1 fruit fly cellular context compared by ENCODE assay signal in genomic region chrX:4010835-4011234, dm6.
TF ChIP-seq lines count a peak whose summit lies in the region.

No protein-coding gene starts in this region.

TF ChIP-seq in whole organism, embryonic, 481 proteins besides CTCF, POLR2A, EP300 and RAD21 (continued from another document and continues in another):
- TF ChIP-seq CG1602 (GFP tag; optimal IDR thresholded peaks at IDR 0.05; lab: Kevin White, UChicago) (peak; percentile 24), Opbp (GFP tag; IDR thresholded peaks at IDR 0.05; lab: Robert Waterston, UW; ENCODE audit: partially characterized antibody) (no peak), ap (GFP tag; IDR thresholded peaks at IDR 0.05; lab: Robert Waterston, UW) (peak; percentile 30; the same call in 1 of the 2 replicates), hbn (GFP tag; IDR thresholded peaks at IDR 0.05; lab: Robert Waterston, UW; ENCODE audit: partially characterized antibody) (no peak), Hand (GFP tag; optimal IDR thresholded peaks at IDR 0.05; lab: Kevin White, UChicago) (peak; percentile 12), gt (GFP tag; IDR thresholded peaks at IDR 0.05; lab: Robert Waterston, UW) (no peak), schlank (tag; optimal IDR thresholded peaks at IDR 0.05; lab: Kevin White, UChicago) (peak; percentile 34), CG1832 (GFP tag; optimal IDR thresholded peaks at IDR 0.05; lab: Kevin White, UChicago) (no peak), CG8924 (tag; optimal IDR thresholded peaks at IDR 0.05; lab: Kevin White, UChicago) (peak; percentile 41), CG31441 (GFP tag; IDR thresholded peaks at IDR 0.05; lab: Robert Waterston, UW) (peak; percentile 30; the same call in 1 of the 2 replicates), chm (GFP tag; IDR thresholded peaks at IDR 0.05; lab: Robert Waterston, UW) (peak; percentile 40; the same call in 1 of the 2 replicates), CG3847 (GFP tag; IDR thresholded peaks at IDR 0.05; lab: Robert Waterston, UW) (0 out of 2 replicates have a peak, but pooled peaks have one; percentile 15), CG10654 (GFP tag; optimal IDR thresholded peaks at IDR 0.05; lab: Kevin White, UChicago) (no peak), CG12299 (tag; optimal IDR thresholded peaks at IDR 0.05; lab: Kevin White, UChicago) (no peak), grau (tag; optimal IDR thresholded peaks at IDR 0.05; lab: Kevin White, UChicago) (peak; percentile 55), CG9609 (GFP tag; optimal IDR thresholded peaks at IDR 0.05; lab: Kevin White, UChicago) (peak; percentile 46), crp (GFP tag; optimal IDR thresholded peaks at IDR 0.05; lab: Kevin White, UChicago) (no peak), danr (GFP tag; IDR thresholded peaks at IDR 0.05; lab: Robert Waterston, UW) (peak; percentile 35; the same call in 1 of the 2 replicates), ac (GFP tag; optimal IDR thresholded peaks at IDR 0.05; lab: Kevin White, UChicago) (no peak), Jarid2 (GFP tag; optimal IDR thresholded peaks at IDR 0.05; lab: Kevin White, UChicago) (no peak), nmo (GFP tag; optimal IDR thresholded peaks at IDR 0.05; lab: Kevin White, UChicago) (peak; percentile 40), GATAe (GFP tag; conservative IDR thresholded peaks at IDR 0.05; lab: Robert Waterston, UW) (no peak), maf-S (GFP tag; optimal IDR thresholded peaks at IDR 0.05; lab: Kevin White, UChicago) (no peak), Fer1 (GFP tag; optimal IDR thresholded peaks at IDR 0.05; lab: Kevin White, UChicago) (peak; percentile 50), CG1792 (GFP tag; optimal IDR thresholded peaks at IDR 0.05; lab: Kevin White, UChicago) (no peak), CG2120 (GFP tag; optimal IDR thresholded peaks at IDR 0.05; lab: Kevin White, UChicago) (peak; percentile 62), bsh (GFP tag; optimal IDR thresholded peaks at IDR 0.05; lab: Kevin White, UChicago) (peak in 1 of 2 experiments; percentile 63), pnt (GFP tag; optimal IDR thresholded peaks at IDR 0.05; lab: Kevin White, UChicago) (peak; percentile 63), Adf1 (GFP tag; IDR thresholded peaks at IDR 0.05; lab: Robert Waterston, UW) (no peak), cad (GFP tag; optimal IDR thresholded peaks at IDR 0.05; lab: Kevin White, UChicago) (no peak), ind (GFP tag; optimal IDR thresholded peaks at IDR 0.05; lab: Kevin White, UChicago) (peak; percentile 56), CG6683 (GFP tag; optimal IDR thresholded peaks at IDR 0.05; lab: Kevin White, UChicago) (no peak), bigmax (GFP tag; optimal IDR thresholded peaks at IDR 0.05; lab: Kevin White, UChicago) (no peak), CG10147 (GFP tag; optimal IDR thresholded peaks at IDR 0.05; lab: Kevin White, UChicago) (peak; percentile 43), Hmr (GFP tag; optimal IDR thresholded peaks at IDR 0.05; lab: Kevin White, UChicago) (peak; percentile 57), Usf (GFP tag; optimal IDR thresholded peaks at IDR 0.05; lab: Kevin White, UChicago) (no peak), oc (tag; optimal IDR thresholded peaks at IDR 0.05; lab: Kevin White, UChicago) (peak; percentile 18), Pdp1 (GFP tag; optimal IDR thresholded peaks at IDR 0.05; lab: Kevin White, UChicago) (peak; percentile 33 to 43), CG6854 (GFP tag; optimal IDR thresholded peaks at IDR 0.05; lab: Kevin White, UChicago) (no peak), CHES-1-like (GFP tag; optimal IDR thresholded peaks at IDR 0.05; lab: Kevin White, UChicago) (no peak), wek (GFP tag; optimal IDR thresholded peaks at IDR 0.05; lab: Kevin White, UChicago) (no peak), CG3838 (GFP tag; optimal IDR thresholded peaks at IDR 0.05; lab: Kevin White, UChicago) (no peak), so (GFP tag; IDR thresholded peaks at IDR 0.05; lab: Robert Waterston, UW) (no peak), CG2678 (tag; optimal IDR thresholded peaks at IDR 0.05; lab: Kevin White, UChicago) (peak; percentile 67), CG12104 (GFP tag; optimal IDR thresholded peaks at IDR 0.05; lab: Kevin White, UChicago) (no peak), BtbVII (GFP tag; optimal IDR thresholded peaks at IDR 0.05; lab: Kevin White, UChicago) (peak; percentile 23), kah (GFP tag; optimal IDR thresholded peaks at IDR 0.05; lab: Kevin White, UChicago) (no peak), CG18764 (GFP tag; optimal IDR thresholded peaks at IDR 0.05; lab: Kevin White, UChicago) (no peak), eve (GFP tag; optimal IDR thresholded peaks at IDR 0.05; lab: Kevin White, UChicago) (no peak), NFAT (GFP tag; IDR thresholded peaks at IDR 0.05; lab: Robert Waterston, UW) (no peak), Atf6 (GFP tag; IDR thresholded peaks at IDR 0.05; lab: Robert Waterston, UW) (0 out of 2 replicates have a peak, but pooled peaks have one; percentile 15), MESR4 (GFP tag; optimal IDR thresholded peaks at IDR 0.05; lab: Kevin White, UChicago) (no peak), Oli (tag; optimal IDR thresholded peaks at IDR 0.05; lab: Kevin White, UChicago) (peak; percentile 44), gsb (GFP tag; IDR thresholded peaks at IDR 0.05; lab: Robert Waterston, UW) (no peak), CG3065 (GFP tag; optimal IDR thresholded peaks at IDR 0.05; lab: Kevin White, UChicago) (no peak), HLH54F (GFP tag; optimal IDR thresholded peaks at IDR 0.05; lab: Kevin White, UChicago) (peak; percentile 14), kay (GFP tag; optimal IDR thresholded peaks at IDR 0.05; lab: Kevin White, UChicago) (no peak), Atf-2 (GFP tag; optimal IDR thresholded peaks at IDR 0.05; lab: Kevin White, UChicago) (peak; percentile 24), exex (tag; optimal IDR thresholded peaks at IDR 0.05; lab: Kevin White, UChicago) (no peak), CG13123 (GFP tag; optimal IDR thresholded peaks at IDR 0.05; lab: Kevin White, UChicago) (no peak), CG15601 (tag; optimal IDR thresholded peaks at IDR 0.05; lab: Kevin White, UChicago) (peak; percentile 32), nom (GFP tag; optimal IDR thresholded peaks at IDR 0.05; lab: Kevin White, UChicago) (no peak), nerfin-1 (tag; optimal IDR thresholded peaks at IDR 0.05; lab: Kevin White, UChicago) (peak; percentile 21), CG4328 (GFP tag; optimal IDR thresholded peaks at IDR 0.05; lab: Kevin White, UChicago) (no peak), unpg (GFP tag; optimal IDR thresholded peaks at IDR 0.05; lab: Kevin White, UChicago) (peak; percentile 62), tin (GFP tag; optimal IDR thresholded peaks at IDR 0.05; lab: Kevin White, UChicago) (peak; percentile 49), CG14441 (GFP tag; IDR thresholded peaks at IDR 0.05; lab: Robert Waterston, UW) (no peak), CG4424 (GFP tag; optimal IDR thresholded peaks at IDR 0.05; lab: Kevin White, UChicago) (peak; percentile 28), CG9797 (GFP tag; optimal IDR thresholded peaks at IDR 0.05; lab: Kevin White, UChicago) (no peak), CG14667 (GFP tag; IDR thresholded peaks at IDR 0.05; lab: Robert Waterston, UW) (no peak; the same call in 1 of the 2 replicates), CG32532 (GFP tag; IDR thresholded peaks at IDR 0.05; lab: Robert Waterston, UW) (peak; percentile 48; the same call in 1 of the 2 replicates), fd3F (GFP tag; optimal IDR thresholded peaks at IDR 0.05; lab: Kevin White, UChicago) (peak; percentile 11), Ets97D (GFP tag; optimal IDR thresholded peaks at IDR 0.05; lab: Kevin White, UChicago) (no peak), tap (tag; optimal IDR thresholded peaks at IDR 0.05; lab: Kevin White, UChicago) (peak; percentile 42), zfh2 (GFP tag; optimal IDR thresholded peaks at IDR 0.05; lab: Kevin White, UChicago) (no peak), ems (GFP tag; optimal IDR thresholded peaks at IDR 0.05; lab: Kevin White, UChicago) (peak; percentile 9), hb (GFP tag; IDR thresholded peaks at IDR 0.05; lab: Robert Waterston, UW; ENCODE audit: partially characterized antibody) (no peak), D19A (tag; optimal IDR thresholded peaks at IDR 0.05; lab: Kevin White, UChicago) (peak; percentile 33), CG18262 (tag; optimal IDR thresholded peaks at IDR 0.05; lab: Kevin White, UChicago) (peak; percentile 50), CG2889 (GFP tag; IDR thresholded peaks at IDR 0.05; lab: Robert Waterston, UW) (no peak), ase (GFP tag; IDR thresholded peaks at IDR 0.05; lab: Robert Waterston, UW) (no peak), zen2 (GFP tag; IDR thresholded peaks at IDR 0.05; lab: Robert Waterston, UW; ENCODE audit: partially characterized antibody) (no peak), CG17385 (GFP tag; optimal IDR thresholded peaks at IDR 0.05; lab: Kevin White, UChicago) (peak; percentile 46), Sox100B (GFP tag; optimal IDR thresholded peaks at IDR 0.05; lab: Kevin White, UChicago) (peak; percentile 3), CG9727 (GFP tag; optimal IDR thresholded peaks at IDR 0.05; lab: Kevin White, UChicago) (peak; percentile 21), Stat92E (GFP tag; optimal IDR thresholded peaks at IDR 0.05; lab: Kevin White, UChicago) (no peak), NK7.1 (GFP tag; optimal IDR thresholded peaks at IDR 0.05; lab: Kevin White, UChicago) (no peak), CG10462 (GFP tag; optimal IDR thresholded peaks at IDR 0.05; lab: Kevin White, UChicago) (no peak), trh (GFP tag; optimal IDR thresholded peaks at IDR 0.05; lab: Kevin White, UChicago) (no peak), tna (GFP tag; IDR thresholded peaks at IDR 0.05; lab: Robert Waterston, UW; ENCODE audit: partially characterized antibody) (no peak), unc-4 (GFP tag; IDR thresholded peaks at IDR 0.05; lab: Robert Waterston, UW; ENCODE audit: partially characterized antibody) (no peak), CG9932 (GFP tag; IDR thresholded peaks at IDR 0.05; lab: Robert Waterston, UW) (0 out of 2 replicates have a peak, but pooled peaks have one; percentile 37), CG6791 (GFP tag; IDR thresholded peaks at IDR 0.05; lab: Robert Waterston, UW; ENCODE audit: partially characterized antibody) (no peak), Nf-YB (GFP tag; optimal IDR thresholded peaks at IDR 0.05; lab: Kevin White, UChicago) (peak; percentile 5), Asciz (GFP tag; optimal IDR thresholded peaks at IDR 0.05; lab: Kevin White, UChicago) (peak; percentile 2), wor (GFP tag; IDR thresholded peaks at IDR 0.05; lab: Robert Waterston, UW) (no peak), CG8281 (tag; optimal IDR thresholded peaks at IDR 0.05; lab: Kevin White, UChicago) (peak; percentile 18), ci (GFP tag; IDR thresholded peaks at IDR 0.05; lab: Robert Waterston, UW) (peak; percentile 76), insv (GFP tag; optimal IDR thresholded peaks at IDR 0.05; lab: Kevin White, UChicago) (no peak), CG12942 (GFP tag; optimal IDR thresholded peaks at IDR 0.05; lab: Kevin White, UChicago) (no peak), Nf-YA (GFP tag; IDR thresholded peaks at IDR 0.05; lab: Robert Waterston, UW) (no peak), CG34422 (GFP tag; IDR thresholded peaks at IDR 0.05; lab: Robert Waterston, UW) (no peak), CG11093 (GFP tag; IDR thresholded peaks at IDR 0.05; lab: Robert Waterston, UW) (0 out of 3 replicates have a peak, but pooled peaks have one; percentile 29), Atf3 (GFP tag; optimal IDR thresholded peaks at IDR 0.05; lab: Kevin White, UChicago) (no peak), TFAM (GFP tag; optimal IDR thresholded peaks at IDR 0.05; lab: Kevin White, UChicago) (no peak), CG2202 (tag; optimal IDR thresholded peaks at IDR 0.05; lab: Kevin White, UChicago) (peak; percentile 9), CG14710 (tag; optimal IDR thresholded peaks at IDR 0.05; lab: Kevin White, UChicago) (peak; percentile 36), twi (tag; optimal IDR thresholded peaks at IDR 0.05; lab: Kevin White, UChicago) (no peak), CG17829 (tag; optimal IDR thresholded peaks at IDR 0.05; lab: Kevin White, UChicago) (peak; percentile 49), ERR (GFP tag; optimal IDR thresholded peaks at IDR 0.05; lab: Kevin White, UChicago) (no peak), sens (GFP tag; lab: Kevin White, UChicago) (peak; percentile 87), lmd (GFP tag; IDR thresholded peaks at IDR 0.05; lab: Robert Waterston, UW) (peak; percentile 54), CG8089 (GFP tag; optimal IDR thresholded peaks at IDR 0.05; lab: Kevin White, UChicago) (peak; percentile 20), dmrt11E (tag; optimal IDR thresholded peaks at IDR 0.05; lab: Kevin White, UChicago) (peak; percentile 54), Max (GFP tag; optimal IDR thresholded peaks at IDR 0.05; lab: Kevin White, UChicago) (no peak), CG8290 (GFP tag; optimal IDR thresholded peaks at IDR 0.05; lab: Kevin White, UChicago) (no peak), CG8290 (tag; optimal IDR thresholded peaks at IDR 0.05; lab: Kevin White, UChicago) (peak in 1 of 2 experiments; percentile 84), CG2129 (GFP tag; IDR thresholded peaks at IDR 0.05; lab: Robert Waterston, UW; ENCODE audit: partially characterized antibody) (no peak), Bteb2 (GFP tag; optimal IDR thresholded peaks at IDR 0.05; lab: Kevin White, UChicago) (no peak), CG3726 (GFP tag; IDR thresholded peaks at IDR 0.05; lab: Robert Waterston, UW) (no peak), row (GFP tag; IDR thresholded peaks at IDR 0.05; lab: Robert Waterston, UW) (peak; percentile 64), E2f2 (GFP tag; IDR thresholded peaks at IDR 0.05; lab: Robert Waterston, UW) (no peak), CG11085 (GFP tag; IDR thresholded peaks at IDR 0.05; lab: Robert Waterston, UW) (0 out of 2 replicates have a peak, but pooled peaks have one; percentile 23), rib (GFP tag; IDR thresholded peaks at IDR 0.05; lab: Robert Waterston, UW) (no peak), slp2 (GFP tag; optimal IDR thresholded peaks at IDR 0.05; lab: Kevin White, UChicago) (peak; percentile 21), Dek (tag; optimal IDR thresholded peaks at IDR 0.05; lab: Kevin White, UChicago) (peak; percentile 20), Sry-β (GFP tag; optimal IDR thresholded peaks at IDR 0.05; lab: Kevin White, UChicago) (no peak), aop (GFP tag; IDR thresholded peaks at IDR 0.05; lab: Robert Waterston, UW) (no peak), CG18619 (GFP tag; optimal IDR thresholded peaks at IDR 0.05; lab: Kevin White, UChicago) (no peak), CG1603 (tag; optimal IDR thresholded peaks at IDR 0.05; lab: Kevin White, UChicago) (peak; percentile 81), CG12744 (GFP tag; optimal IDR thresholded peaks at IDR 0.05; lab: Kevin White, UChicago) (no peak), C15 (GFP tag; IDR thresholded peaks at IDR 0.05; lab: Robert Waterston, UW) (no peak), disco-r (GFP tag; optimal IDR thresholded peaks at IDR 0.05; lab: Kevin White, UChicago) (no peak), slbo (GFP tag; IDR thresholded peaks at IDR 0.05; lab: Robert Waterston, UW) (peak; percentile 57)
